Fruit fly (Drosophila melanogaster) whole organism, wandering third instar larva: Measurements from ENCODE around the gene bif.

Experiments
- Abd-B ChIP-seq: fragments of >200 bp; optimal IDR thresholded peaks from 2 replicates; lab custom pipeline; 2017; ENCODE audit warnings: missing biosample characterization, missing genetic modification characterization
- CG32264 ChIP-seq: fragments of 200-800 bp; sonication (Bioruptor generic); optimal IDR thresholded peaks from 2 replicates; lab custom pipeline; 2016; ENCODE audit warnings: missing biosample characterization, missing genetic modification characterization
- CrebA ChIP-seq: fragments of 200-800 bp; sonication (Bioruptor generic); optimal IDR thresholded peaks from 2 replicates; lab custom pipeline; 2016; ENCODE audit warnings: missing biosample characterization, mild to moderate bottlenecking, missing genetic modification characterization, borderline replicate concordance
- Dif ChIP-seq: fragments of 200-275, 200-300 bp; sonication (Bioruptor generic); optimal IDR thresholded peaks from 2 replicates; lab custom pipeline; 2018; ENCODE audit warnings: missing biosample characterization, missing genetic modification characterization; ENCODE audit not compliant: partially characterized antibody
- GATAd ChIP-seq: sonication (Bioruptor generic); optimal IDR thresholded peaks from 2 replicates; lab custom pipeline; 2016; ENCODE audit warnings: missing biosample characterization, missing genetic modification characterization
- HLH106 ChIP-seq: fragments of 200-800 bp; optimal IDR thresholded peaks from 3 replicates; lab custom pipeline; 2019; ENCODE audit warnings: missing biosample characterization, mild to moderate bottlenecking, missing genetic modification characterization, moderate library complexity
- Hnf4 ChIP-seq: fragments of 200-800 bp; sonication (Bioruptor generic); optimal IDR thresholded peaks from 2 replicates; lab custom pipeline; 2016; ENCODE audit warnings: missing biosample characterization, mild to moderate bottlenecking, missing genetic modification characterization
- Hr78 ChIP-seq: fragments of >200 bp; optimal IDR thresholded peaks from 2 replicates; lab custom pipeline; 2017; ENCODE audit warnings: missing biosample characterization, missing genetic modification characterization
- Hr83 ChIP-seq: fragments of 200-300 bp; sonication (Bioruptor generic); optimal IDR thresholded peaks from 2 replicates; lab custom pipeline; 2016; ENCODE audit warnings: missing biosample characterization, mild to moderate bottlenecking, missing genetic modification characterization, moderate library complexity; ENCODE audit not compliant: poor library complexity, severe bottlenecking
- Mio ChIP-seq: sonication (Bioruptor generic); optimal IDR thresholded peaks from 2 replicates; lab custom pipeline; 2016; ENCODE audit warnings: missing biosample characterization, missing genetic modification characterization
- Myc ChIP-seq: fragments of >200 bp; optimal IDR thresholded peaks from 2 replicates; lab custom pipeline; 2017
- N ChIP-seq: fragments of >200 bp; optimal IDR thresholded peaks from 2 replicates; lab custom pipeline; 2018; ENCODE audit warnings: missing biosample characterization, missing external identifiers, missing genetic modification characterization
- OdsH ChIP-seq: fragments of 200-800 bp; sonication (Bioruptor generic); optimal IDR thresholded peaks from 2 replicates; lab custom pipeline; 2016; ENCODE audit warnings: missing biosample characterization, mild to moderate bottlenecking, missing genetic modification characterization
- Rel ChIP-seq, 2 experiments: fragments of 200-800 bp; sonication (Bioruptor generic) in 1 of 2; optimal IDR thresholded peaks; 2 replicates in 1 of 2; 3 replicates in 1 of 2; lab custom pipeline; 2016 to 2019; ENCODE audit warnings: mild to moderate bottlenecking in 2 of 2, missing biosample characterization in 2 of 2, missing genetic modification characterization in 2 of 2, moderate library complexity in 1 of 2
- Sp1 ChIP-seq: fragments of 200-800 bp; sonication (Bioruptor generic); optimal IDR thresholded peaks from 3 replicates; lab custom pipeline; 2019; ENCODE audit warnings: missing biosample characterization, mild to moderate bottlenecking, missing genetic modification characterization, moderate library complexity
- br ChIP-seq: fragments of 200-800 bp; sonication (Bioruptor generic); optimal IDR thresholded peaks from 2 replicates; lab custom pipeline; 2016; ENCODE audit warnings: missing biosample characterization, missing genetic modification characterization
- brk ChIP-seq: fragments of 200-800 bp; sonication (Bioruptor generic); optimal IDR thresholded peaks from 2 replicates; lab custom pipeline; 2016; ENCODE audit warnings: missing biosample characterization, mild to moderate bottlenecking, missing genetic modification characterization
- dl ChIP-seq, 2 experiments: fragments of 175-275, 200-275 bp in 1 of 2; fragments of 200-275 bp in 1 of 2; sonication (Bioruptor generic); optimal IDR thresholded peaks; lab custom pipeline; 2018; ENCODE audit warnings: mild to moderate bottlenecking in 2 of 2, missing biosample characterization in 2 of 2, missing genetic modification characterization in 2 of 2, moderate library complexity in 2 of 2; ENCODE audit not compliant: partially characterized antibody in 2 of 2, insufficient read depth in 1 of 2
- dsf ChIP-seq: sonication (Bioruptor generic); optimal IDR thresholded peaks from 2 replicates; lab custom pipeline; 2016; ENCODE audit warnings: missing biosample characterization, missing genetic modification characterization, borderline replicate concordance
- ey ChIP-seq: fragments of 200-800 bp; sonication (Bioruptor generic); optimal IDR thresholded peaks from 2 replicates; lab custom pipeline; 2016; ENCODE audit warnings: missing biosample characterization, missing genetic modification characterization
- foxo ChIP-seq, 2 experiments: fragments of 200-800 bp; sonication (Bioruptor generic); optimal IDR thresholded peaks; 2 replicates in 1 of 2; 3 replicates in 1 of 2; lab custom pipeline; 2016 to 2017; ENCODE audit warnings: missing biosample characterization in 2 of 2, missing genetic modification characterization in 2 of 2
- fru ChIP-seq: fragments of 200-800 bp; sonication (Bioruptor generic); optimal IDR thresholded peaks from 3 replicates; lab custom pipeline; 2016; ENCODE audit warnings: missing biosample characterization, mild to moderate bottlenecking, missing genetic modification characterization
- h ChIP-seq: fragments of 200-800 bp; sonication (Bioruptor generic); optimal IDR thresholded peaks from 3 replicates; lab custom pipeline; 2016; ENCODE audit warnings: missing biosample characterization, mild to moderate bottlenecking, missing genetic modification characterization
- jim ChIP-seq: fragments of 175-275, 200-325 bp; sonication (Bioruptor generic); optimal IDR thresholded peaks from 2 replicates; lab custom pipeline; 2016; ENCODE audit warnings: missing biosample characterization, mild to moderate bottlenecking, missing genetic modification characterization
- lola ChIP-seq: fragments of >200 bp; optimal IDR thresholded peaks from 2 replicates; lab custom pipeline; 2017; ENCODE audit warnings: missing biosample characterization, missing genetic modification characterization
- pan ChIP-seq: fragments of >200 bp; optimal IDR thresholded peaks from 2 replicates; lab custom pipeline; 2017
- psq ChIP-seq: fragments of 200-800 bp; sonication (Bioruptor generic); optimal IDR thresholded peaks from 3 replicates; lab custom pipeline; 2017; ENCODE audit warnings: missing biosample characterization, mild to moderate bottlenecking, missing genetic modification characterization, moderate library complexity
- rgr ChIP-seq: fragments of 200-800 bp; sonication (Bioruptor generic); optimal IDR thresholded peaks from 3 replicates; lab custom pipeline; 2016; ENCODE audit warnings: missing biosample characterization, mild to moderate bottlenecking, missing genetic modification characterization
- sv ChIP-seq: fragments of 200-800 bp; sonication (Bioruptor generic); optimal IDR thresholded peaks from 3 replicates; lab custom pipeline; 2016; ENCODE audit warnings: missing biosample characterization, missing genetic modification characterization
- tai ChIP-seq: sonication (Bioruptor generic); optimal IDR thresholded peaks from 2 replicates; lab custom pipeline; 2016; ENCODE audit warnings: missing biosample characterization, missing genetic modification characterization
- usp ChIP-seq: fragments of >200 bp; optimal IDR thresholded peaks from 2 replicates; lab custom pipeline; 2017; ENCODE audit warnings: missing biosample characterization, missing genetic modification characterization
- woc ChIP-seq: sonication (Bioruptor generic); optimal IDR thresholded peaks from 2 replicates; lab custom pipeline; 2016; ENCODE audit warnings: missing biosample characterization, mild to moderate bottlenecking, missing genetic modification characterization

The bif gene

dm6 chrX:11685918-11686640 is 7.3 kb downstream of the bif start (continued):
- TF ChIP-seq Myc (no peak), Hnf4 (GFP tag; lab: Kevin White, UChicago) (peak; percentile 74)

DNA sequence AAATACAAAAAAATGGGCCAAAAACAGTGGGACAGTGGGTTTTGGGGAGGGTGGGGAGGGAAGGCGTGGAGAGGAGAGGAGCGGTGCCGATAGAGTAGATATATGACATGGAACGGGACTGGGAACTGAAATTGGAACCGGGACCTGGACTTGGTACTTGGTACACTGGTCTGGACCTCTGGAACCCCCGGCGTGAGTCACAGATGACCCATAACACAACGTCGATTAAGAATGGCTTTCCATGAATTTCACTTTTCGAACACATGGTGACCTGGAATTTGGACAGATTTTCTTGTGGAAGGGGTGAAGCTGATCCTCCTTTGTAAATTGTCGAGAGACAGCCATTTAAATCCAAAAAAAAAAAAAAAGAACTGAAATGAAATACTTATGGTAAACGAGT is 7.9 kb downstream of the bif start:
- TF ChIP-seq ey (no peak), fru (no peak), HLH106 (tag; lab: Kevin White, UChicago) (no peak), CG32264 (GFP tag; lab: Kevin White, UChicago) (no peak), Hnf4 (GFP tag; lab: Kevin White, UChicago) (no peak), pan (lab: Kevin White, UChicago) (no peak), GATAd (GFP tag; lab: Kevin White, UChicago) (no peak), Myc (no peak), psq (GFP tag; lab: Kevin White, UChicago) (no peak), tai (GFP tag; lab: Kevin White, UChicago) (no peak), jim (no peak), Mio (GFP tag; lab: Kevin White, UChicago) (no peak), br (GFP tag; lab: Kevin White, UChicago) (no peak), Rel (GFP tag; optimal IDR thresholded peaks at IDR 0.05; lab: Kevin White, UChicago) (no peak), Rel (tag; optimal IDR thresholded peaks at IDR 0.05; lab: Kevin White, UChicago) (no peak), foxo (GFP tag; optimal IDR thresholded peaks at IDR 0.05; lab: Kevin White, UChicago) (no peak), woc (GFP tag; lab: Kevin White, UChicago) (no peak), Sp1 (GFP tag; lab: Kevin White, UChicago) (no peak), Dif (no peak), usp (GFP tag; lab: Kevin White, UChicago) (no peak)

dm6 chrX:11687666-11688492 is 9.1 kb downstream of the bif start:
- TF ChIP-seq Rel (GFP tag; optimal IDR thresholded peaks at IDR 0.05; lab: Kevin White, UChicago) (no peak), Rel (tag; optimal IDR thresholded peaks at IDR 0.05; lab: Kevin White, UChicago) (peak; percentile 34), Hr78 (GFP tag; lab: Kevin White, UChicago) (no peak)

DNA sequence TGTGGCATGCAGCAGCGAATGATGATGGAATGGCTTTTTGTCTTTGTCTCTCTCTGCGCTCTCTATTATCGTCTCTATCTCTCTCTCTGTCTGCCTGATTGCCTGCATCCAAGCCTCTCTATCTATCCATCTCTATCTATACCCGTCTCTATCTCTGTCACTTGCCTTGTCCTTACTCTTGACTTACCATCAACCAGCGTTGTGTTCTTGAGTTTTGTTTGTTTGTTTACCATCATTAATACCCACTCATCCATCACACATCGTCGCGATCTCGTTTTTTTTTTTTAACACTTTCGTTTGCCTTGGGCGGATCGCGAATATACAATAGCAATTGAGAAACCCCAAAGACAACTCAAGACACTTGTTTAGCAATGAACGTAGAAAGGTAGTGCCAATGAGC is 10.9 kb downstream of the bif start:
- TF ChIP-seq fru (no peak), lola (no peak), tai (GFP tag; lab: Kevin White, UChicago) (no peak), dsf (GFP tag; lab: Kevin White, UChicago) (no peak), brk (GFP tag; lab: Kevin White, UChicago) (no peak), sv (GFP tag; lab: Kevin White, UChicago) (no peak)

DNA sequence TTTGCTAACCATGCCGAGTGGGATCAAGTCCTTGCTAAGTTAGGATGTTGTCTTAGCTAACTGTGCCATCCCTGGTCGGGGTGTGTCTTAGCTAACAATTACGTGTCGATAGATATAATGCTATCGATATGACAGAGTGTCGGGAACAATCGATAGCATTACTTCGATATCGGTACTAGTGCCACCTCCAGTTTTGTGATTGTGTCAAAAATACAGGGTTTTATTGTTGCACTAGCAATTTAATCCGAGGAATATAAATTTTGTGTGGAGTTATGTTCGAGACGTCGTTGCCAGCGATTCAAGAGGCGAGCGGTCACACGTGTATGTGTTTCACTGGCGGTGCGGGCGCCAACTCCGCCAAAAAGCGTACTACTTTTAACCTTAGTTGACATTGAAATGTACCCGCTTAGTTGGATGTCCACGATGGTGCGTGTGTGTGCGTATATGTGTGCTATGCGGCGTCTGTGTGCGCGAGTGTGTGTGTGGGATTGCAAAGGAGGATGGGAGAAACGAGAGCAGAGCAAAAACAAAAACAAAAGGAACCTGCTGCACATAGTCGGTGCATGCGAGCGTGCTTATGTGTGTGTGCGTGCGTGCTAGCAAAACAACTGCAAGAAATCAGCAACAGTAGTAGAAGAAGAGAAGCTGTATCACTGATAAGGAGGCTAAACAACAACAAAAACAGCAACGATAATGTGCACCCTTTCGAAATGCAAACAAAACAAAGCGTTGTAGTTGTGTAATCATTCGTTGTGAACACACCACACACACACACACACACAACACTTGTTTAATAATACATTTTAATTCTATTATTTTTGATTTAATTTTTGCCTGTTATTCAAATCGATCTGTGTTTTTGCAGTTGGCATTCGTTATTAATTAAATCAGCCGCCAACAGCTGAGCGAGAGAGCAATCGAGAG is 16.5 kb downstream of the bif start, which contains the start of gene PhKgamma:
Gene PhKgamma (plus strand): TSS at position 179 of the 924 bp plus-strand sequence.
- no peak for TF ChIP-seq sv (GFP tag; lab: Kevin White, UChicago)
- TF ChIP-seq br (GFP tag; lab: Kevin White, UChicago): no peak
- no peak for TF ChIP-seq brk (GFP tag; lab: Kevin White, UChicago)
- peak; percentile 46 for TF ChIP-seq rgr (GFP tag; lab: Kevin White, UChicago)
- peak; percentile 35 for TF ChIP-seq h (GFP tag; lab: Kevin White, UChicago)
- TF ChIP-seq CG32264 (GFP tag; lab: Kevin White, UChicago): no peak
- no peak for TF ChIP-seq Rel (GFP tag; optimal IDR thresholded peaks at IDR 0.05; lab: Kevin White, UChicago)
- peak; percentile 44 for TF ChIP-seq Rel (tag; optimal IDR thresholded peaks at IDR 0.05; lab: Kevin White, UChicago)
- peak; percentile 19 for TF ChIP-seq N
- TF ChIP-seq OdsH (GFP tag; lab: Kevin White, UChicago): peak; percentile 25
- peak; percentile 61 for TF ChIP-seq psq (GFP tag; lab: Kevin White, UChicago)
- TF ChIP-seq dl (GFP tag; optimal IDR thresholded peaks at IDR 0.05; lab: Kevin White, UChicago; ENCODE audit: insufficient read depth in 1 of 2, partially characterized antibody in 2 of 2): no peak
- peak; percentile 16 for TF ChIP-seq Myc
- TF ChIP-seq fru: peak; percentile 23
- no peak for TF ChIP-seq jim
- no peak for TF ChIP-seq CrebA (GFP tag; lab: Kevin White, UChicago)
- TF ChIP-seq Abd-B (GFP tag; lab: Kevin White, UChicago): no peak
- TF ChIP-seq HLH106 (tag; lab: Kevin White, UChicago): peak; percentile 20
- TF ChIP-seq Sp1 (GFP tag; lab: Kevin White, UChicago): peak; percentile 21
- TF ChIP-seq Hr83 (GFP tag; lab: Kevin White, UChicago): peak; percentile 52
- TF ChIP-seq foxo (GFP tag; optimal IDR thresholded peaks at IDR 0.05; lab: Kevin White, UChicago): peak in 1 of 2 experiments; percentile 44
